Fruit fly (Drosophila melanogaster) whole organism, embryonic: ENCODE measurements around the gene CG9737.

Experiments
- Adf1 ChIP-seq: fragments of 200-800 bp; sonication (Bioruptor generic); IDR thresholded peaks from 2 replicates; pipeline ENCODE4 v1.3.6; 2022; ENCODE audit warnings: missing biosample characterization, missing genetic modification characterization
- Bdp1 ChIP-seq: fragments of 200-800 bp; sonication (Bioruptor generic); optimal IDR thresholded peaks from 3 replicates; lab custom pipeline; 2016; ENCODE audit warnings: missing biosample characterization, missing genetic modification characterization
- BtbVII ChIP-seq: fragments of 200-800 bp; sonication (Bioruptor generic); optimal IDR thresholded peaks from 3 replicates; lab custom pipeline; 2017; ENCODE audit warnings: missing biosample characterization, mild to moderate bottlenecking, missing genetic modification characterization
- CG1024 ChIP-seq: fragments of 200-800 bp; sonication (Bioruptor generic); IDR thresholded peaks from 2 replicates; pipeline ENCODE4 v1.3.6; 2022; ENCODE audit warnings: missing biosample characterization, missing genetic modification characterization
- CG10543 ChIP-seq: fragments of 200-800 bp; sonication (Bioruptor generic); optimal IDR thresholded peaks from 3 replicates; lab custom pipeline; 2017; ENCODE audit warnings: missing biosample characterization, mild to moderate bottlenecking, missing genetic modification characterization, moderate library complexity
- CG10565 ChIP-seq: fragments of 200-800 bp; sonication (Bioruptor generic); optimal IDR thresholded peaks from 3 replicates; lab custom pipeline; 2016; ENCODE audit warnings: missing biosample characterization, mild to moderate bottlenecking, missing genetic modification characterization
- CG12659 ChIP-seq: fragments of 200-800 bp; sonication (Bioruptor generic); optimal IDR thresholded peaks from 3 replicates; lab custom pipeline; 2017; ENCODE audit warnings: mild to moderate bottlenecking, missing biosample characterization, missing genetic modification reagents, missing genetic modification characterization
- CG13287 ChIP-seq: fragments of 200-800 bp; sonication (Bioruptor generic); IDR thresholded peaks from 2 replicates; pipeline ENCODE4 v1.3.6; 2022; ENCODE audit warnings: missing biosample characterization, missing genetic modification characterization; ENCODE audit not compliant: partially characterized antibody
- CG13894 ChIP-seq: fragments of 200-800 bp; sonication (Bioruptor generic); optimal IDR thresholded peaks from 3 replicates; lab custom pipeline; 2018; ENCODE audit warnings: missing biosample characterization, mild to moderate bottlenecking, missing genetic modification characterization, moderate library complexity
- CG14050 ChIP-seq: fragments of 200-800 bp; sonication (Bioruptor generic); IDR thresholded peaks from 3 replicates; pipeline ENCODE4 v1.3.6; 2022; ENCODE audit warnings: missing biosample characterization, missing genetic modification characterization
- CG14441 ChIP-seq: fragments of 200-800 bp; sonication (Bioruptor generic); IDR thresholded peaks from 2 replicates; pipeline ENCODE4 v1.3.6; 2022; ENCODE audit warnings: missing biosample characterization, missing genetic modification characterization
- CG1529 ChIP-seq: fragments of 200-800 bp; sonication (Bioruptor generic); optimal IDR thresholded peaks from 3 replicates; lab custom pipeline; 2018; ENCODE audit warnings: missing biosample characterization, missing genetic modification characterization
- CG15696 ChIP-seq: fragments of 200-800 bp; sonication (Bioruptor generic); optimal IDR thresholded peaks from 2 replicates; lab custom pipeline; 2019; ENCODE audit warnings: missing biosample characterization, mild to moderate bottlenecking, missing genetic modification characterization, moderate library complexity
- CG1647 ChIP-seq: fragments of 200-800 bp; sonication (Bioruptor generic); optimal IDR thresholded peaks from 3 replicates; lab custom pipeline; 2016; ENCODE audit warnings: missing biosample characterization, missing genetic modification characterization
- CG16779 ChIP-seq: fragments of 200-800 bp; sonication (Bioruptor generic); IDR thresholded peaks from 2 replicates; pipeline ENCODE4 v1.3.6; 2022; ENCODE audit warnings: missing biosample characterization, missing genetic modification characterization
- CG16863 ChIP-seq: fragments of 200-800 bp; sonication (Bioruptor generic); optimal IDR thresholded peaks from 3 replicates; lab custom pipeline; 2016; ENCODE audit warnings: missing biosample characterization, missing genetic modification characterization
- CG18599 ChIP-seq: fragments of 200-800 bp; sonication (Bioruptor generic); optimal IDR thresholded peaks from 3 replicates; lab custom pipeline; 2017; ENCODE audit warnings: missing biosample characterization, missing genetic modification characterization, mild to moderate bottlenecking, moderate library complexity, missing genetic modification reagents
- CG18619 ChIP-seq: fragments of 200-800 bp; sonication (Bioruptor generic); optimal IDR thresholded peaks from 3 replicates; lab custom pipeline; 2017; ENCODE audit warnings: missing biosample characterization, mild to moderate bottlenecking, missing genetic modification characterization
- CG2129 ChIP-seq: fragments of 200-800 bp; sonication (Bioruptor generic); IDR thresholded peaks from 2 replicates; pipeline ENCODE4 v1.3.6; 2022; ENCODE audit warnings: missing biosample characterization, missing genetic modification characterization; ENCODE audit not compliant: partially characterized antibody
- CG30020 ChIP-seq: fragments of 200-800 bp; optimal IDR thresholded peaks from 2 replicates; lab custom pipeline; 2019; ENCODE audit warnings: missing biosample characterization, mild to moderate bottlenecking, missing genetic modification characterization, moderate library complexity
- CG33213 ChIP-seq: fragments of 200-800 bp; sonication (Bioruptor generic); optimal IDR thresholded peaks from 3 replicates; lab custom pipeline; 2016; ENCODE audit warnings: missing biosample characterization, missing genetic modification characterization
- CG3726 ChIP-seq: fragments of 200-800 bp; sonication (Bioruptor generic); IDR thresholded peaks from 3 replicates; pipeline ENCODE4, ENCODE4 v1.3.6; 2022; ENCODE audit warnings: missing biosample characterization, missing genetic modification characterization
- CG3995 ChIP-seq: fragments of 200-800 bp; sonication (Bioruptor generic); optimal IDR thresholded peaks from 3 replicates; lab custom pipeline; 2016; ENCODE audit warnings: missing biosample characterization, missing genetic modification characterization
- CG4328 ChIP-seq: fragments of 200-800 bp; sonication (Bioruptor generic); optimal IDR thresholded peaks from 3 replicates; lab custom pipeline; 2017; ENCODE audit warnings: missing biosample characterization, missing genetic modification reagents, missing genetic modification characterization
- CG4360 ChIP-seq: fragments of 200-800 bp; sonication (Bioruptor generic); IDR thresholded peaks from 2 replicates; pipeline ENCODE4 v1.3.6; 2022; ENCODE audit warnings: missing biosample characterization, missing genetic modification characterization
- CG4424 ChIP-seq: fragments of 200-800 bp; sonication (Bioruptor generic); optimal IDR thresholded peaks from 3 replicates; lab custom pipeline; 2016; ENCODE audit warnings: missing biosample characterization, missing genetic modification characterization
- CG6689 ChIP-seq: fragments of 200-800 bp; sonication (Bioruptor generic); IDR thresholded peaks from 2 replicates; pipeline ENCODE4 v1.3.6; 2022; ENCODE audit warnings: missing biosample characterization, missing genetic modification characterization
- CG9215 ChIP-seq: fragments of 200-800 bp; sonication (Bioruptor generic); IDR thresholded peaks from 2 replicates; pipeline ENCODE4 v1.3.6; 2022; ENCODE audit warnings: missing biosample characterization, missing genetic modification characterization
- CG9437 ChIP-seq: fragments of 200-800 bp; sonication (Bioruptor generic); optimal IDR thresholded peaks from 2 replicates; lab custom pipeline; 2018; ENCODE audit warnings: missing biosample characterization, mild to moderate bottlenecking, missing genetic modification characterization
- CoRest ChIP-seq: fragments of 200-800 bp; sonication (Bioruptor generic); optimal IDR thresholded peaks from 3 replicates; lab custom pipeline; 2018; ENCODE audit warnings: missing biosample characterization, mild to moderate bottlenecking, missing genetic modification characterization, moderate library complexity
- Drgx ChIP-seq: fragments of 200-800 bp; sonication (Bioruptor generic); IDR thresholded peaks from 2 replicates; pipeline ENCODE4 v1.3.6; 2022; ENCODE audit warnings: missing biosample characterization, missing genetic modification characterization
- Fer2 ChIP-seq: fragments of 200-800 bp; sonication (Bioruptor generic); optimal IDR thresholded peaks from 2 replicates; lab custom pipeline; 2018; ENCODE audit warnings: missing biosample characterization, mild to moderate bottlenecking, missing genetic modification characterization, moderate library complexity
- HmgZ ChIP-seq: fragments of 200-800 bp; sonication (Bioruptor generic); optimal IDR thresholded peaks from 2 replicates; lab custom pipeline; 2018; ENCODE audit warnings: missing biosample characterization, mild to moderate bottlenecking, missing genetic modification characterization
- Hmx ChIP-seq: fragments of 200-800 bp; sonication (Bioruptor generic); optimal IDR thresholded peaks from 2 replicates; lab custom pipeline; 2016; ENCODE audit warnings: missing biosample characterization, missing genetic modification characterization
- Mes4 ChIP-seq: fragments of 200-800 bp; sonication (Bioruptor generic); optimal IDR thresholded peaks from 2 replicates; lab custom pipeline; 2016; ENCODE audit warnings: missing biosample characterization, missing genetic modification characterization
- Mrtf ChIP-seq: fragments of 200-800 bp; sonication (Bioruptor generic); IDR thresholded peaks from 3 replicates; pipeline ENCODE4 v1.3.6; 2022; ENCODE audit warnings: missing biosample characterization, missing genetic modification characterization
- NfI ChIP-seq: fragments of 200-800 bp; sonication (Bioruptor generic); optimal IDR thresholded peaks from 3 replicates; lab custom pipeline; 2018; ENCODE audit warnings: missing biosample characterization, mild to moderate bottlenecking, missing genetic modification characterization, moderate library complexity
- Sry-β ChIP-seq: fragments of 200-800 bp; sonication (Bioruptor generic); optimal IDR thresholded peaks from 2 replicates; lab custom pipeline; 2018; ENCODE audit warnings: missing biosample characterization, mild to moderate bottlenecking, missing genetic modification characterization, moderate library complexity
- Xbp1 ChIP-seq: fragments of 200-800 bp; sonication (Bioruptor generic); optimal IDR thresholded peaks from 3 replicates; lab custom pipeline; 2016; ENCODE audit warnings: missing biosample characterization, mild to moderate bottlenecking, missing genetic modification characterization
- btn ChIP-seq: fragments of 200-800 bp; sonication (Bioruptor generic); optimal IDR thresholded peaks from 2 replicates; lab custom pipeline; 2016; ENCODE audit warnings: missing biosample characterization, missing genetic modification characterization
- grau ChIP-seq: fragments of 200-800 bp; optimal IDR thresholded peaks from 3 replicates; lab custom pipeline; 2019; ENCODE audit warnings: missing biosample characterization, mild to moderate bottlenecking, missing genetic modification characterization, moderate library complexity
- mld ChIP-seq: fragments of 200-800 bp; sonication (Bioruptor generic); IDR thresholded peaks from 3 replicates; pipeline ENCODE4 v1.3.6; 2022; ENCODE audit warnings: missing biosample characterization, missing genetic modification characterization; ENCODE audit not compliant: partially characterized antibody
- pzg ChIP-seq: fragments of 200-800 bp; sonication (Bioruptor generic); optimal IDR thresholded peaks from 3 replicates; lab custom pipeline; 2018; ENCODE audit warnings: missing biosample characterization, mild to moderate bottlenecking, missing genetic modification characterization, moderate library complexity
- run ChIP-seq: fragments of 200-800 bp; sonication (Bioruptor generic); optimal IDR thresholded peaks from 3 replicates; lab custom pipeline; 2018; ENCODE audit warnings: missing biosample characterization, mild to moderate bottlenecking, missing genetic modification characterization
- sisA ChIP-seq: fragments of 200-800 bp; sonication (Bioruptor generic); IDR thresholded peaks from 2 replicates; pipeline ENCODE4 v1.3.6; 2022; ENCODE audit warnings: missing biosample characterization, missing genetic modification characterization
- trem ChIP-seq: fragments of 200-800 bp; optimal IDR thresholded peaks from 3 replicates; lab custom pipeline; 2019; ENCODE audit warnings: missing biosample characterization, mild to moderate bottlenecking, missing genetic modification characterization, moderate library complexity
- twi ChIP-seq: fragments of 200-800 bp; optimal IDR thresholded peaks from 2 replicates; lab custom pipeline; 2019; ENCODE audit warnings: missing biosample characterization, mild to moderate bottlenecking, missing genetic modification characterization, moderate library complexity
- zfh2 ChIP-seq: fragments of 200-800 bp; sonication (Bioruptor generic); optimal IDR thresholded peaks from 2 replicates; lab custom pipeline; 2016; ENCODE audit warnings: missing biosample characterization, missing genetic modification characterization

The CG9737 gene

DNA sequence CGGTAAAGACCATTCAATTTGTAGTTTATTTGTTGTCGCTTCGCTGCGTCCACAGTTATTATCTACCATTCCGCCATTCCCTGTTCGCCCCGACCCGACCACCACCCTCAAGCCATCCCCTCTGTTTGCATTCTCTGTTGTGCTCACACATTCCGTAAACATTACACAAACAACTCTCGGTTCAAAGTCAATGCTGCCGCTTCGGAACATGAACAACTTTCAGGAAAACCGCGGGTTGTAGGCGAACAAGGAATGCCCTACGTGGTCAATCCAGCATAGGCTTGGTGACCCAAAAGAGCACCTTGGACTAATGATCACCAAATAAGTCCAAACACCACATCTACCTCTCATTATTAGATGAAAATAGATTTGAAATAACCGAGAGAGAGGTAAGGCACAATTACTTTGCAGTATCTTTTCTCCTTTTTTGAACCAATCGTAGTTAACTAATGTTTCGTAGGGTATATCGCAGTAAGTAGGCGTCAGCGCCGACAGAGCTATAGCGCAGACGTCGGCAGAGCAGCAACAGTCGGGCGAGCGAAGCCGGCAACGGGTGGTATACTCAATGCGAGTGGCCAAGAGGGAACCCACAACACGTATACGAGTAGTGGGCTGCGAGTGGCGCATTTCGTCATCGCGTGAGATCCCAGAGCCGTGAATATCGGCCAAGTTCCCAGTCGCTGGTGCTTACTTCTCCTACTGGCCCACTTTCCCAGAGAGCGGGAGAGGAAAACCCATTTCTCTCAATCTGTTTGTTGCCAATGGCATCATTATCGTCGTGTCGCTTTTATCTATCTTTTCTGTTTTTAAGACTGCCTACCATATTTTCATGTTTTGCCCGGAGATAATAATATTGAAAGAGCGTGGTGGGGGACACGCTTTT lies 39.8 kb downstream of the CG9737 start (continued):
- TF ChIP-seq CG4424 (GFP tag; lab: Kevin White, UChicago) (peak; percentile 98), CG13894 (tag; lab: Kevin White, UChicago) (peak; percentile 85), CG16863 (GFP tag; lab: Kevin White, UChicago) (peak; percentile 95), zfh2 (GFP tag; lab: Kevin White, UChicago) (peak; percentile 96), CG30020 (tag; lab: Kevin White, UChicago) (peak; percentile 76), BtbVII (GFP tag; lab: Kevin White, UChicago) (peak; percentile 96), trem (peak; percentile 92), Mrtf (GFP tag; lab: Robert Waterston, UW) (peak; percentile 90), CG6689 (GFP tag; lab: Robert Waterston, UW) (peak; percentile 95), CG18599 (GFP tag; lab: Kevin White, UChicago) (peak; percentile 98), Drgx (GFP tag; lab: Robert Waterston, UW) (peak; percentile 73), CG14050 (peak; percentile 96), run (peak; percentile 94), pzg (peak; percentile 24), CG1024 (GFP tag; lab: Robert Waterston, UW) (peak; percentile 90), Mes4 (GFP tag; lab: Kevin White, UChicago) (peak; percentile 91), CG3995 (peak; percentile 78), CG9437 (GFP tag; lab: Kevin White, UChicago) (peak; percentile 84), CG10565 (GFP tag; lab: Kevin White, UChicago) (peak; percentile 93), Fer2 (tag; lab: Kevin White, UChicago) (peak; percentile 82), CoRest (tag; lab: Kevin White, UChicago) (peak; percentile 95), Xbp1 (peak; percentile 93), CG4360 (GFP tag; lab: Robert Waterston, UW) (peak; percentile 18; the same call in 1 of the 2 replicates), CG16779 (GFP tag; lab: Robert Waterston, UW) (peak; percentile 90), CG33213 (peak; percentile 97), Bdp1 (GFP tag; lab: Kevin White, UChicago) (peak; percentile 81), Adf1 (GFP tag; lab: Robert Waterston, UW) (peak; percentile 99), CG12659 (GFP tag; lab: Kevin White, UChicago) (peak; percentile 90), CG4328 (GFP tag; lab: Kevin White, UChicago) (peak; percentile 90), Hmx (peak; percentile 93), btn (peak; percentile 97), twi (peak; percentile 68), grau (peak; percentile 92), CG18619 (GFP tag; lab: Kevin White, UChicago) (peak; percentile 90), NfI (GFP tag; lab: Kevin White, UChicago) (peak; percentile 90), CG10543 (GFP tag; lab: Kevin White, UChicago) (peak; percentile 92), CG15696 (tag; lab: Kevin White, UChicago) (peak; percentile 80), CG3726 (GFP tag; lab: Robert Waterston, UW) (peak; percentile 87), CG1529 (GFP tag; lab: Kevin White, UChicago) (peak; percentile 74), Sry-β (GFP tag; lab: Kevin White, UChicago) (peak; percentile 64), CG2129 (GFP tag; lab: Robert Waterston, UW) (no peak), CG13287 (GFP tag; lab: Robert Waterston, UW) (peak; percentile 21; the same call in 1 of the 2 replicates), CG9215 (GFP tag; lab: Robert Waterston, UW) (peak; percentile 90), mld (no peak), HmgZ (tag; lab: Kevin White, UChicago) (peak; percentile 94), CG1647 (GFP tag; lab: Kevin White, UChicago) (peak; percentile 97), CG14441 (GFP tag; lab: Robert Waterston, UW) (peak; percentile 92), sisA (GFP tag; lab: Robert Waterston, UW) (peak; percentile 98)
